Worm (Caenorhabditis elegans) whole organism, L1 larva: Measurements from ENCODE around the gene bath-47.

ENCODE experiments used
- C16A3.4 ChIP-seq: fragments of 150-350 bp; optimal IDR thresholded peaks from 2 replicates; lab custom pipeline; 2014; ENCODE audit warnings: missing biosample characterization, missing genetic modification characterization
- aha-1 ChIP-seq: fragments of 150-350 bp; optimal IDR thresholded peaks from 2 replicates; lab custom pipeline; 2014; ENCODE audit warnings: missing biosample characterization, missing genetic modification characterization
- aly-2 ChIP-seq: fragments of 150-350 bp; optimal IDR thresholded peaks from 2 replicates; lab custom pipeline; 2014; ENCODE audit warnings: missing biosample characterization, missing genetic modification characterization
- ama-1 ChIP-seq: fragments of 150-350 bp; optimal IDR thresholded peaks from 2 replicates; lab custom pipeline; 2014
- blmp-1 ChIP-seq: fragments of 150-350 bp; optimal IDR thresholded peaks from 2 replicates; lab custom pipeline; 2014; ENCODE audit warnings: missing biosample characterization, missing genetic modification characterization
- ceh-88 ChIP-seq: fragments of 200-800 bp; sonication (Bioruptor generic); IDR thresholded peaks from 2 replicates; pipeline ENCODE4 v1.3.6; 2022; ENCODE audit warnings: missing genetic modification characterization, missing compliant biosample characterization
- ces-1 ChIP-seq: fragments of 150-350 bp; optimal IDR thresholded peaks from 2 replicates; lab custom pipeline; 2014; ENCODE audit warnings: missing biosample characterization, missing genetic modification reagents, missing genetic modification characterization
- dsc-1 ChIP-seq: sonication (generic microtip); optimal IDR thresholded peaks from 2 replicates; lab custom pipeline; 2016; ENCODE audit warnings: mild to moderate bottlenecking, missing genetic modification characterization, missing compliant biosample characterization
- efl-1 ChIP-seq, 4 experiments: fragments of 150-350 bp; optimal IDR thresholded peaks in 3 of 4; peaks in 1 of 4; 1 replicate in 1 of 4; 2 replicates in 3 of 4; lab custom pipeline; 2014; ENCODE audit warnings: missing biosample characterization in 2 of 4, missing genetic modification characterization in 2 of 4, missing genetic modification reagents in 2 of 4
- egl-13 ChIP-seq: sonication (generic microtip); optimal IDR thresholded peaks from 2 replicates; lab custom pipeline; 2016; ENCODE audit warnings: missing genotype, missing genetic modification reagents, missing genetic modification characterization, missing compliant biosample characterization
- elt-3 ChIP-seq, 6 experiments: fragments of 150-350 bp in 1 of 6; sonication (generic microtip); optimal IDR thresholded peaks; 2 replicates each; lab custom pipeline; 2017 to 2018; ENCODE audit warnings: missing biosample characterization in 6 of 6, missing genetic modification characterization in 6 of 6, inconsistent platforms in 1 of 6
- ets-5 ChIP-seq: fragments of 200-800 bp; sonication (Bioruptor generic); IDR thresholded peaks from 2 replicates; pipeline ENCODE4 v1.3.6; 2022; ENCODE audit warnings: missing genetic modification characterization, missing compliant biosample characterization
- fkh-10 ChIP-seq: sonication (generic microtip); optimal IDR thresholded peaks from 2 replicates; lab custom pipeline; 2017; ENCODE audit warnings: missing biosample characterization, missing genetic modification reagents, missing genetic modification characterization
- fkh-4 ChIP-seq: sonication (generic microtip); optimal IDR thresholded peaks from 2 replicates; lab custom pipeline; 2016; ENCODE audit warnings: missing compliant biosample characterization, missing genetic modification characterization, borderline replicate concordance
- grh-1 ChIP-seq: fragments of 200-800 bp; sonication (Bioruptor generic); IDR thresholded peaks from 2 replicates; pipeline ENCODE4 v1.3.6; 2022; ENCODE audit warnings: missing genetic modification reagents, missing genetic modification characterization, missing compliant biosample characterization
- hlh-4 ChIP-seq: sonication (generic microtip); optimal IDR thresholded peaks from 2 replicates; lab custom pipeline; 2016; ENCODE audit warnings: mild to moderate bottlenecking, missing genetic modification characterization, missing compliant biosample characterization
- irx-1 ChIP-seq: sonication (generic microtip); optimal IDR thresholded peaks from 2 replicates; lab custom pipeline; 2016; ENCODE audit warnings: missing genetic modification characterization, missing compliant biosample characterization
- jun-1 ChIP-seq: fragments of 150-350 bp; optimal IDR thresholded peaks from 2 replicates; lab custom pipeline; 2014; ENCODE audit warnings: missing biosample characterization, missing genetic modification reagents, missing genetic modification characterization
- lin-13 ChIP-seq: fragments of 150-350 bp; optimal IDR thresholded peaks from 2 replicates; lab custom pipeline; 2014; ENCODE audit warnings: missing biosample characterization, missing genetic modification reagents, missing genetic modification characterization
- lin-14 ChIP-seq: fragments of 200-800 bp; sonication (Bioruptor generic); optimal IDR thresholded peaks from 2 replicates; lab custom pipeline; 2018; ENCODE audit warnings: mild to moderate bottlenecking, missing genetic modification characterization, moderate library complexity, missing compliant biosample characterization
- lin-35 ChIP-seq, 2 experiments: fragments of 150-350 bp; optimal IDR thresholded peaks; 2 replicates each; lab custom pipeline; 2014; ENCODE audit warnings: missing biosample characterization in 2 of 2, missing genetic modification characterization in 2 of 2, missing genetic modification reagents in 2 of 2
- lsy-2 ChIP-seq, 2 experiments: fragments of 150-350 bp; optimal IDR thresholded peaks; 2 replicates each; lab custom pipeline; 2014; ENCODE audit warnings: missing biosample characterization in 2 of 2, missing genetic modification characterization in 2 of 2
- mdl-1 ChIP-seq, 2 experiments: fragments of 150-350 bp; optimal IDR thresholded peaks; 2 replicates each; lab custom pipeline; 2014 to 2017; ENCODE audit warnings: missing biosample characterization in 2 of 2, missing genetic modification characterization in 2 of 2, inconsistent platforms in 1 of 2
- nhr-11 ChIP-seq: fragments of 150-350 bp; optimal IDR thresholded peaks from 2 replicates; lab custom pipeline; 2014; ENCODE audit warnings: missing biosample characterization, missing genetic modification characterization
- nhr-12 ChIP-seq: sonication (generic microtip); optimal IDR thresholded peaks from 2 replicates; lab custom pipeline; 2017; ENCODE audit warnings: missing biosample characterization, missing genetic modification characterization
- nhr-237 ChIP-seq: fragments of 150-350 bp; optimal IDR thresholded peaks from 2 replicates; lab custom pipeline; 2014; ENCODE audit warnings: missing biosample characterization, missing genetic modification characterization
- nhr-28 ChIP-seq: fragments of 150-350 bp; optimal IDR thresholded peaks from 2 replicates; lab custom pipeline; 2014; ENCODE audit warnings: missing biosample characterization, missing genetic modification characterization
- nhr-76 ChIP-seq: sonication (generic microtip); optimal IDR thresholded peaks from 2 replicates; lab custom pipeline; 2017; ENCODE audit warnings: missing biosample characterization, missing genetic modification characterization
- nhr-77 ChIP-seq: fragments of 150-350 bp; optimal IDR thresholded peaks from 2 replicates; lab custom pipeline; 2014; ENCODE audit warnings: missing biosample characterization, missing genetic modification characterization
- nhr-85 ChIP-seq: sonication (generic microtip); peaks from one replicate; lab custom pipeline; 2016; ENCODE audit warnings: missing genetic modification characterization, inconsistent platforms, missing compliant biosample characterization
- rnt-1 ChIP-seq: sonication (generic microtip); optimal IDR thresholded peaks from 2 replicates; lab custom pipeline; 2016; ENCODE audit warnings: mild to moderate bottlenecking, missing genetic modification characterization, moderate library complexity, missing compliant biosample characterization
- skn-1 ChIP-seq: fragments of 150-350 bp; optimal IDR thresholded peaks from 2 replicates; lab custom pipeline; 2014; ENCODE audit warnings: missing biosample characterization, missing genetic modification characterization
- snpc-4 ChIP-seq: fragments of 150-350 bp; optimal IDR thresholded peaks from 2 replicates; lab custom pipeline; 2014; ENCODE audit warnings: missing biosample characterization, missing genetic modification characterization
- sptf-1 ChIP-seq: fragments of 150-350 bp; optimal IDR thresholded peaks from 2 replicates; lab custom pipeline; 2014; ENCODE audit warnings: missing biosample characterization, missing genetic modification characterization
- swsn-7 ChIP-seq: sonication (generic microtip); optimal IDR thresholded peaks from 2 replicates; lab custom pipeline; 2016; ENCODE audit warnings: missing genetic modification characterization, missing compliant biosample characterization
- tlp-1 ChIP-seq: fragments of 150-350 bp; optimal IDR thresholded peaks from 2 replicates; lab custom pipeline; 2014; ENCODE audit warnings: missing biosample characterization, missing genetic modification characterization
- unc-130 ChIP-seq: fragments of 150-350 bp; optimal IDR thresholded peaks from 2 replicates; lab custom pipeline; 2017; ENCODE audit warnings: missing biosample characterization, missing genetic modification characterization, inconsistent platforms
- unc-98 ChIP-seq: fragments of 200-800 bp; sonication (Bioruptor generic); IDR thresholded peaks from 2 replicates; pipeline ENCODE4 v1.3.6; 2022; ENCODE audit warnings: missing genetic modification characterization, missing compliant biosample characterization
- zag-1 ChIP-seq: fragments of 150-350 bp; optimal IDR thresholded peaks from 2 replicates; lab custom pipeline; 2014; ENCODE audit warnings: missing biosample characterization, missing genetic modification characterization

bath-47 gene

ce11 chrII:1610630-1611029 lies 9.0 kb downstream of the bath-47 start, which contains the start of gene fbxa-163:
Gene fbxa-163, minus strand, starts transcription at chrII:1610730.
- TF ChIP-seq nhr-28 (no peak), blmp-1 (tag; lab: Kevin White, UChicago) (no peak), swsn-7 (tag; lab: Kevin White, UChicago) (no peak), ama-1 (no peak), C16A3.4 (tag; lab: Kevin White, UChicago) (no peak), hlh-4 (tag; lab: Kevin White, UChicago) (no peak)

DNA sequence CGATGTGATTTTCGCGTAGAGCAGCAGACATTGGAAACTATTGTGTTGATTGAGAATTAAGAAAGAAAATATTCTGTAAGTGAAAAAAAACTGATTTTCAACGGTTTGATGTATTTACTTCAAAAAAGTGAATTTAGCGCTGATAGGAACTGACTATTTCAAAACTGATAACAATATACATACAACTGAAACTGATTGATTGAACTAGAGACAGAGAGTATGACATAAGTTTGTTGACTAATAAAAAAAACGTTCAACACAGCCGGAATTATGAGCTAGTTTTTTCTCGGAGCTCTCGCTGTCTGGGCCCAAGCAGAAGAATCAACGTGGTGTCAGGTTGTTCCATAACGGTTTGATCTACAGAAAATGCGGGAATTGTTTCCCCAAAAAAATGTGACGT lies 12.4 kb downstream of the bath-47 start, which contains the start of gene fbxa-164:
Gene fbxa-164 (minus strand): TSS at position 101 of the 400 bp plus-strand sequence.
- TF ChIP-seq nhr-77 (no peak), rnt-1 (tag; lab: Kevin White, UChicago) (no peak), hlh-4 (tag; lab: Kevin White, UChicago) (no peak), grh-1 (GFP tag; lab: Robert Waterston, UW) (no peak), lsy-2 (tag; optimal IDR thresholded peaks at IDR 0.05; lab: Kevin White, UChicago) (no peak)

ce11 chrII:1616382-1616781 lies 14.8 kb downstream of the bath-47 start, which contains the start of gene fbxa-165:
Gene fbxa-165, minus strand, starts transcription at chrII:1616482.
- TF ChIP-seq irx-1 (tag; lab: Kevin White, UChicago) = no peak
- TF ChIP-seq ces-1 (GFP tag; lab: Kevin White, UChicago) = no peak
- no peak for TF ChIP-seq unc-130 (tag; lab: Kevin White, UChicago)
- TF ChIP-seq skn-1 (tag; lab: Kevin White, UChicago) = no peak
- TF ChIP-seq lin-35 (GFP tag; optimal IDR thresholded peaks at IDR 0.05; lab: Kevin White, UChicago) = no peak
- TF ChIP-seq snpc-4 (tag; lab: Kevin White, UChicago) = no peak
- no peak for TF ChIP-seq lin-13 (GFP tag; lab: Kevin White, UChicago)
- no peak for TF ChIP-seq jun-1 (tag; lab: Kevin White, UChicago)
- no peak for TF ChIP-seq nhr-28
- no peak for TF ChIP-seq sptf-1 (tag; lab: Kevin White, UChicago)
- no peak for TF ChIP-seq efl-1 (optimal IDR thresholded peaks at IDR 0.05; lab: Kevin White, UChicago)
- TF ChIP-seq efl-1 (GFP tag; optimal IDR thresholded peaks at IDR 0.05 in 1 of 2; lab: Kevin White, UChicago) = no peak
- TF ChIP-seq dsc-1 (tag; lab: Kevin White, UChicago) = no peak
- no peak for TF ChIP-seq nhr-76
- no peak for TF ChIP-seq nhr-77
- no peak for TF ChIP-seq elt-3 (tag; optimal IDR thresholded peaks at IDR 0.05; lab: Kevin White, UChicago)
- TF ChIP-seq, all 84 proteins: peak for 0

DNA sequence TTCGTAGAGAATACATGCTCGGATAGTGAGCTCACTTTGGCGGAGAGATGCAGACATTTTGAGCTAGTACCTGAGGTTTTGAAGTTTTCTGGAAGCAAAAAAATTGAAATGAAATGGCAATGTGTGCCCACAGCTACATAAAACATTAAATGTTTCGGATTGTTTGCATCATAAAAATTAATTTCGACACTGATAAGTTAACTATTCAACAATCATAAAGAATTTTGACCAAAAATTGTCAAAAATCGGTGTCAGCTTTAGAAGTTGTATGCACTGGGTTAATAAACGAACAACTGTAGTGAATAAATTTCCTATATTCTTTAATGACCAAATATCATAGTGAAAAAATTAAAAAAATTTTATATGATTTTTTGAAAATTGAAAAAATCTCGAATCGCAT lies 17.3 kb downstream of the bath-47 start, which contains the start of gene fbxa-166:
Gene fbxa-166 (minus strand): TSS at position 101 of the 400 bp plus-strand sequence.
- no peak for TF ChIP-seq mdl-1 (tag; optimal IDR thresholded peaks at IDR 0.05; lab: Kevin White, UChicago)
- TF ChIP-seq nhr-237 (tag; lab: Kevin White, UChicago) = no peak
- no peak for TF ChIP-seq nhr-11 (tag; lab: Kevin White, UChicago)
- no peak for TF ChIP-seq ceh-88 (GFP tag; lab: Robert Waterston, UW)

- TF ChIP-seq zag-1 (tag; lab: Kevin White, UChicago) = no peak
- TF ChIP-seq egl-13 (tag; lab: Kevin White, UChicago) = no peak
- TF ChIP-seq elt-3 (tag; optimal IDR thresholded peaks at IDR 0.05; lab: Kevin White, UChicago) = no peak
- TF ChIP-seq nhr-12 = no peak
- no peak for TF ChIP-seq grh-1 (GFP tag; lab: Robert Waterston, UW)
- TF ChIP-seq lin-14 = no peak
- TF ChIP-seq aha-1 (tag; lab: Kevin White, UChicago) = no peak
- no peak for TF ChIP-seq tlp-1 (tag; lab: Kevin White, UChicago)
- TF ChIP-seq nhr-85 (tag; lab: Kevin White, UChicago) = no peak
- TF ChIP-seq ets-5 (GFP tag; lab: Robert Waterston, UW) = no peak
- no peak for TF ChIP-seq fkh-4 (tag; lab: Kevin White, UChicago)
- TF ChIP-seq C16A3.4 (tag; lab: Kevin White, UChicago) = no peak
- TF ChIP-seq aly-2 = no peak
- TF ChIP-seq fkh-10 (GFP tag; lab: Kevin White, UChicago) = no peak
- TF ChIP-seq unc-98 (GFP tag; lab: Robert Waterston, UW) = no peak
- TF ChIP-seq, all 84 proteins: peak for 0
Measured at ce11 chrII:1621180-1621579, 19.6 kb downstream of the bath-47 start, which contains the start of gene fbxa-158. Gene fbxa-158, minus strand, starts transcription at chrII:1621280.
